Worm (Caenorhabditis elegans) whole organism, late embryonic: ENCODE measurements around the gene skp-1.

Source experiments
- F13H6.1 ChIP-seq: sonication (generic microtip); optimal IDR thresholded peaks from 2 replicates; lab custom pipeline; 2016; ENCODE audit warnings: missing genetic modification characterization, missing compliant biosample characterization
- elt-4 ChIP-seq: sonication (generic microtip); optimal IDR thresholded peaks from 2 replicates; lab custom pipeline; 2016; ENCODE audit warnings: missing genetic modification characterization, missing compliant biosample characterization

ce11 chrV:11675638-11676037 is 30.4 kb downstream of the skp-1 start, which contains the start of gene ape-1:
- TF ChIP-seq F13H6.1 (tag; lab: Kevin White, UChicago) (no peak), elt-4 (tag; lab: Kevin White, UChicago) (no peak)
